Worm (Caenorhabditis elegans) whole organism, young adult: ENCODE results near the gene sgo-1.

Experiments used
- C17E4.6 ChIP-seq: fragments of 200-800 bp; sonication (Bioruptor generic); IDR thresholded peaks from 2 replicates; pipeline ENCODE4 v1.3.6; 2022; ENCODE audit warnings: missing genetic modification reagents, missing genetic modification characterization, missing compliant biosample characterization
- T07F8.4 ChIP-seq: sonication (generic microtip); optimal IDR thresholded peaks from 2 replicates; lab custom pipeline; 2016; ENCODE audit warnings: mild to moderate bottlenecking, missing genetic modification characterization, moderate library complexity, missing compliant biosample characterization
- him-1 ChIP-seq: sonication (generic microtip); optimal IDR thresholded peaks from 2 replicates; lab custom pipeline; 2016; ENCODE audit warnings: missing genotype, missing genetic modification reagents, missing genetic modification characterization, missing compliant biosample characterization
- hsf-1 ChIP-seq: fragments of 200-800 bp; sonication (Bioruptor generic); IDR thresholded peaks from 2 replicates; pipeline ENCODE4 v1.3.6; 2022; ENCODE audit warnings: missing genetic modification reagents, missing genetic modification characterization, missing compliant biosample characterization
- lag-1 ChIP-seq: fragments of 200-800 bp; sonication (Bioruptor generic); IDR thresholded peaks from 2 replicates; pipeline ENCODE4 v1.3.6; 2022; ENCODE audit warnings: missing genetic modification reagents, missing genetic modification characterization, missing compliant biosample characterization
- sptf-2 ChIP-seq: fragments of 200-800 bp; sonication (Bioruptor generic); optimal IDR thresholded peaks from 2 replicates; lab custom pipeline; 2018; ENCODE audit warnings: mild to moderate bottlenecking, missing genetic modification characterization, missing compliant biosample characterization
- ztf-25 ChIP-seq: fragments of 200-800 bp; sonication (Bioruptor generic); IDR thresholded peaks from 2 replicates; pipeline ENCODE4 v1.3.6; 2022; ENCODE audit warnings: missing genetic modification reagents, missing genetic modification characterization, missing compliant biosample characterization

DNA sequence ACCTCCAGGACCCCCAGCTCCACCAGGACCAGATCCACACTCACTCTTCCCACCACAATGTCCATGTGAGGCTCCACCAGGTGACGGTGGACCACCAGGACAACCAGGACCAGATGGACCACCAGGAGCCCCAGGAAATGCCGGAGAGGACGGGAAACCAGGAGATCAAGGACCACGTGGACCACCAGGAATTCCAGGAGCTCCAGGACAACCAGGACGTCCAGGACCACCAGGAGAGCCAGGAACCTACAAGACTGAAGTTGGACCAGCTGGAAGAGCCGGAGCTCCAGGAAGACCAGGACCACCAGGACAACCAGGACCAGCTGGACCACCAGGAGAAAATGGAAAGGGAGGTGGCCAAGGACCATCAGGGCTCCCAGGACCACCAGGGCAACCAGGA lies 42.2 kb downstream of the sgo-1 start:
- no peak for TF ChIP-seq T07F8.4 (tag; lab: Kevin White, UChicago)
- TF ChIP-seq sptf-2 (GFP tag; lab: Kevin White, UChicago), result no peak
- no peak for TF ChIP-seq lag-1
- TF ChIP-seq hsf-1, result no peak
- no peak for TF ChIP-seq him-1 (tag; lab: Kevin White, UChicago)
- no peak for TF ChIP-seq C17E4.6 (GFP tag; lab: Robert Waterston, UW)
- TF ChIP-seq ztf-25 (GFP tag; lab: Robert Waterston, UW), result no peak
